Worm (Caenorhabditis elegans): Measurements from ENCODE around the gene F15G9.6.

The F15G9.6 gene

DNA sequence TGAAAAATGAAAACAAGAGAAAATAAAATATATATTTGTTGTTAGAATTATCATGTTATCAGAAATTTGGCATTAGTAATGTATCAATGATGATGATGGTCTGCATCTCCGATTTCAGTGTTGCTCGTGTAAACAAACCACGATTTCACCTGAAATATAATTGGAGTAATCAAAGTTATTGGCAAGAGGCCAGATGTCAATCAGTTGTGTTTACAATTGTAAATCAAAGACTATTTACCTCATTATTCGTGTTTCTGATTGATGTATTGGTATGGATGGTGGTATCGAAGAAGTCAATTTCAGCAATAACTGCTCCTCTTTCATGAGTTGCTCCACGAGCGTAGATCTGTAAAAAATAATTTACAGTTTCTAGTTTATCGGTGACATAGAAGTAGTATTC is 33.6 kb upstream of the F15G9.6 start (continued):
- TF ChIP-seq hif-1 (tag; optimal IDR thresholded peaks at IDR 0.05) (no peak), nhr-77 (tag; optimal IDR thresholded peaks at IDR 0.05) (no peak), R02D3.7 (tag; optimal IDR thresholded peaks at IDR 0.05) (no peak), nhr-41 (GFP tag; IDR thresholded peaks at IDR 0.05) (no peak), dve-1 (tag; optimal IDR thresholded peaks at IDR 0.05; ENCODE audit: insufficient read depth) (peak; percentile 63), zip-2 (tag; optimal IDR thresholded peaks at IDR 0.05) (no peak), dmd-8 (GFP tag; IDR thresholded peaks at IDR 0.05) (no peak), daf-16 (GFP tag; optimal IDR thresholded peaks at IDR 0.05) (no peak), daf-16 (tag; optimal IDR thresholded peaks at IDR 0.05) (peak; percentile 97), skn-1 (tag; optimal IDR thresholded peaks at IDR 0.05) (no peak), mep-1 (tag; optimal IDR thresholded peaks at IDR 0.05) (no peak), dmd-6 (GFP tag; IDR thresholded peaks at IDR 0.05) (peak; percentile 76), ceh-44 (GFP tag; IDR thresholded peaks at IDR 0.05) (no peak), nhr-11 (tag; optimal IDR thresholded peaks at IDR 0.05) (no peak), ZK337.2 (GFP tag; IDR thresholded peaks at IDR 0.05) (no peak), lin-13 (GFP tag; optimal IDR thresholded peaks at IDR 0.05) (no peak), tag-97 (GFP tag; IDR thresholded peaks at IDR 0.05) (no peak), F10B5.3 (tag; optimal IDR thresholded peaks at IDR 0.05) (no peak), sdz-12 (GFP tag; optimal IDR thresholded peaks at IDR 0.05) (no peak), tra-1 (GFP tag; IDR thresholded peaks at IDR 0.05) (peak; percentile 60; the same call in 1 of the 2 replicates)

- peak; percentile 28; the same call in 1 of the 2 replicates for TF ChIP-seq T26A8.4 (GFP tag; IDR thresholded peaks at IDR 0.05)
- TF ChIP-seq aha-1 (tag), result peak; percentile 95
- no peak for TF ChIP-seq zip-11 (GFP tag; IDR thresholded peaks at IDR 0.05)
- TF ChIP-seq R02D3.7 (tag; optimal IDR thresholded peaks at IDR 0.05), result no peak
- peak; percentile 64 for TF ChIP-seq pqm-1 (tag; optimal IDR thresholded peaks at IDR 0.05)
- no peak for TF ChIP-seq daf-16 (GFP tag; optimal IDR thresholded peaks at IDR 0.05)
- peak; percentile 93 for TF ChIP-seq daf-16 (tag; optimal IDR thresholded peaks at IDR 0.05)
- TF ChIP-seq F26F4.8 (GFP tag; conservative IDR thresholded peaks at IDR 0.05), result no peak
- TF ChIP-seq ceh-20 (GFP tag; IDR thresholded peaks at IDR 0.05), result no peak
- peak in 1 of 2 experiments; percentile 27 for TF ChIP-seq unc-62 (GFP tag; optimal IDR thresholded peaks at IDR 0.05 in 1 of 2)
- no peak for TF ChIP-seq unc-62 (tag; optimal IDR thresholded peaks at IDR 0.05)
- peak; percentile 22 for TF ChIP-seq hlh-11 (tag; optimal IDR thresholded peaks at IDR 0.05)
- no peak for TF ChIP-seq unc-130 (GFP tag; optimal IDR thresholded peaks at IDR 0.05)
- peak; percentile 59 for TF ChIP-seq dve-1 (tag; optimal IDR thresholded peaks at IDR 0.05; ENCODE audit: insufficient read depth)
- TF ChIP-seq egl-27 (tag; optimal IDR thresholded peaks at IDR 0.05), result no peak
- TF ChIP-seq sdz-12 (GFP tag; optimal IDR thresholded peaks at IDR 0.05), result no peak
- TF ChIP-seq ctbp-1 (GFP tag; IDR thresholded peaks at IDR 0.05), result no peak
- peak; percentile 29; the same call in 1 of the 2 replicates for TF ChIP-seq dmd-6 (GFP tag; IDR thresholded peaks at IDR 0.05)
- peak; percentile 42 for TF ChIP-seq nhr-28 (tag; optimal IDR thresholded peaks at IDR 0.05)
- TF ChIP-seq php-3 (GFP tag; IDR thresholded peaks at IDR 0.05), result peak; percentile 50; the same call in 1 of the 2 replicates
- TF ChIP-seq madf-9 (GFP tag; conservative IDR thresholded peaks at IDR 0.05), result no peak
Measured at ce11 chrX:9676788-9677454, 32.6 kb upstream of the F15G9.6 start.

DNA sequence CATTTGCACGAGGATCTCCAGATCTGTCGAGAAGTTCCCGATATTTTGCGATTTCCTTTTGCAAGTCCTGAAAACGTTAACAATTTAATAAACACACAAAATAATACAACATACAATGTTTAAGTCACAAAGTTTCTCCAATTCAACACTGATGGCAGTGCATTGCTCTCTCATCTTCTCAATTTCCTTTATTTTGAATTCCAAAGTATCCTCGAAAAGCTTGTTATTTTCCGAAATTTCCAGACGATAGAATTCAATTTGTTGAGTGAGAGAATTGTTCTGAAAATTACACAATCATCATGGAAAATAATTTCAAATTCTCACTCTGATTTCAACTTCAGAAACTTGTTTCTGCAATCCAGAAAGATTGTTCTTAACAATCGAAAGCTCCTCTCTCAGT is 31.6 kb upstream of the F15G9.6 start:
- TF ChIP-seq nhr-10 (tag; optimal IDR thresholded peaks at IDR 0.05) (no peak), tag-97 (GFP tag; IDR thresholded peaks at IDR 0.05) (0 out of 2 replicates have a peak, but pooled peaks have one; percentile 54), unc-62 (GFP tag; optimal IDR thresholded peaks at IDR 0.05 in 1 of 2) (peak in 1 of 2 experiments; percentile 91), unc-62 (tag; optimal IDR thresholded peaks at IDR 0.05) (no peak)

DNA sequence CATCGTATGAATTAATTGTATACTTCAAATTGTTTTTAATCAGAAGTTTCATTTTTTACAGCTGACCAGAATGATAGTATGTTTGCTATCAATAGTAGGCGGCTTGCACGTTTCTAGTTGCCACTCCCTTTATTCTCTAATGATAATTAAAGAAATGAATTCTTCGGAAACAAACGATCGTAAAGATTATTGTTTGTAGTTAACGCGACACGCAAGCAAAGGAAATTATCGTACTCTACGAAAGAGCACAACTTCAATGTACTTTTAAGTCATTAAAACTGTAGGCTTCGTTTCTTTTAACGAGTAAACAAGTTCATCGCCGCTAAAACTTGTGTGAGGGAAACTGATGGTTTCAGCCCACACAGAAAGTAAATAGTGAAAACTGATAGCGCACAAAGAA is 30.1 kb upstream of the F15G9.6 start:
- TF ChIP-seq nhr-102 (tag; optimal IDR thresholded peaks at IDR 0.05) (no peak), nhr-77 (tag; optimal IDR thresholded peaks at IDR 0.05) (peak; percentile 1), dve-1 (tag; optimal IDR thresholded peaks at IDR 0.05; ENCODE audit: insufficient read depth) (peak; percentile 51), ZK337.2 (GFP tag; IDR thresholded peaks at IDR 0.05) (no peak), dmd-6 (GFP tag; IDR thresholded peaks at IDR 0.05) (0 out of 2 replicates have a peak, but pooled peaks have one; percentile 15), cey-2 (tag; optimal IDR thresholded peaks at IDR 0.05; ENCODE audit: borderline replicate concordance, insufficient read depth) (no peak), nhr-6 (tag; optimal IDR thresholded peaks at IDR 0.05) (no peak), T26A8.4 (GFP tag; IDR thresholded peaks at IDR 0.05) (no peak), pha-4 (GFP tag; IDR thresholded peaks at IDR 0.05) (no peak), pha-4 (tag; optimal IDR thresholded peaks at IDR 0.05) (no peak), zfp-2 (tag; optimal IDR thresholded peaks at IDR 0.05) (no peak), Y75B8A.6 (GFP tag; IDR thresholded peaks at IDR 0.05) (no peak), mdt-29 (GFP tag; IDR thresholded peaks at IDR 0.05) (no peak), hlh-11 (tag; optimal IDR thresholded peaks at IDR 0.05) (peak; percentile 45), php-3 (GFP tag; IDR thresholded peaks at IDR 0.05) (peak; percentile 77; the same call in 1 of the 2 replicates), nhr-10 (tag; optimal IDR thresholded peaks at IDR 0.05) (peak; percentile 23), nhr-28 (tag; optimal IDR thresholded peaks at IDR 0.05) (peak; percentile 90), attf-4 (tag; optimal IDR thresholded peaks at IDR 0.05) (no peak)

Measured in whole organism, L4 larva.